Worm (Caenorhabditis elegans) whole organism, midembryonic: ENCODE data around the gene ZC21.6.

Experiments used
- cog-1 ChIP-seq: sonication (generic microtip); optimal IDR thresholded peaks from 2 replicates; lab custom pipeline; 2016; ENCODE audit warnings: missing genetic modification characterization, missing compliant biosample characterization
- flt-1 ChIP-seq: fragments of 200-800 bp; sonication (Bioruptor generic); IDR thresholded peaks from 2 replicates; pipeline ENCODE4 v1.3.6; 2022; ENCODE audit warnings: missing genetic modification characterization, missing compliant biosample characterization

DNA sequence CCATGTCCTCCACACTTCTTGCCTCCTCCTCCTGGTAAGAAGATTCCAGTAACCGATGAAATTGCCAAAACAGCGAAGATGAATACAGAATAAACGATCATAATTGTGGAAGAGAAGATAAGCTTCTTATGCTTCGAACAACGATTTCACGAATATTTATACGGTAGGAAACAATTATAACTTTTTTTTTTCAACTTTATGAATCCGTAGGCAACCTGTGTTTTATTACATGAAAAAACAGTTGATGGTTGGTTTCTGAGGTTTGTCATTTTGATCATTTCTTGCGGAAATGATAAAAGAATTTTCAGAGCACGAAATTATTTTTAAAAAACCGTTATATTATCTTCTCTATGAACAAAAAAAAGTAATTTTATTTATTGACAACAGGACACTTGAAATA is 45.5 kb upstream of the ZC21.6 start, which contains the start of gene fipr-16:
- TF ChIP-seq cog-1 (no peak), flt-1 (GFP tag; lab: Robert Waterston, UW) (no peak)
